Fruit fly (Drosophila melanogaster) whole organism, embryonic: Measurements from ENCODE around the gene H2.0.

ENCODE experiments used
- Abd-B ChIP-seq: fragments of 200-800 bp; sonication (Bioruptor generic); optimal IDR thresholded peaks from 2 replicates; lab custom pipeline; 2018; ENCODE audit warnings: missing biosample characterization, mild to moderate bottlenecking, missing genetic modification characterization, moderate library complexity
- Bgb ChIP-seq: fragments of 200-800 bp; sonication (Bioruptor generic); IDR thresholded peaks from 2 replicates; pipeline ENCODE4 v1.3.6; 2022; ENCODE audit warnings: missing biosample characterization, missing genetic modification characterization; ENCODE audit not compliant: partially characterized antibody
- BtbVII ChIP-seq: fragments of 200-800 bp; sonication (Bioruptor generic); optimal IDR thresholded peaks from 3 replicates; lab custom pipeline; 2017; ENCODE audit warnings: missing biosample characterization, mild to moderate bottlenecking, missing genetic modification characterization
- C15 ChIP-seq: fragments of 200-800 bp; sonication (Bioruptor generic); IDR thresholded peaks from 3 replicates; pipeline ENCODE4 v1.3.6; 2022; ENCODE audit warnings: missing biosample characterization, missing genetic modification characterization
- CG1024 ChIP-seq: fragments of 200-800 bp; sonication (Bioruptor generic); IDR thresholded peaks from 2 replicates; pipeline ENCODE4 v1.3.6; 2022; ENCODE audit warnings: missing biosample characterization, missing genetic modification characterization
- CG10431 ChIP-seq: fragments of 200-800 bp; sonication (Bioruptor generic); optimal IDR thresholded peaks from 3 replicates; lab custom pipeline; 2018; ENCODE audit warnings: missing biosample characterization, mild to moderate bottlenecking, missing genetic modification characterization
- CG10543 ChIP-seq: fragments of 200-800 bp; sonication (Bioruptor generic); optimal IDR thresholded peaks from 3 replicates; lab custom pipeline; 2017; ENCODE audit warnings: missing biosample characterization, mild to moderate bottlenecking, missing genetic modification characterization, moderate library complexity
- CG13424 ChIP-seq: fragments of 200-800 bp; sonication (Bioruptor generic); optimal IDR thresholded peaks from 2 replicates; lab custom pipeline; 2019; ENCODE audit warnings: missing biosample characterization, mild to moderate bottlenecking, missing genetic modification characterization, moderate library complexity
- CG13775 ChIP-seq: fragments of 200-800 bp; sonication (Bioruptor generic); optimal IDR thresholded peaks from 3 replicates; lab custom pipeline; 2017; ENCODE audit warnings: missing biosample characterization, mild to moderate bottlenecking, missing genetic modification characterization
- CG15601 ChIP-seq: fragments of 200-800 bp; sonication (Bioruptor generic); optimal IDR thresholded peaks from 3 replicates; lab custom pipeline; 2019; ENCODE audit warnings: missing biosample characterization, mild to moderate bottlenecking, missing genetic modification characterization, moderate library complexity
- CG1603 ChIP-seq: fragments of 200-800 bp; sonication (Bioruptor generic); optimal IDR thresholded peaks from 2 replicates; lab custom pipeline; 2019; ENCODE audit warnings: missing biosample characterization, mild to moderate bottlenecking, missing genetic modification characterization, moderate library complexity
- CG16815 ChIP-seq: fragments of 200-800 bp; sonication (Bioruptor generic); optimal IDR thresholded peaks from 3 replicates; lab custom pipeline; 2017; ENCODE audit warnings: missing biosample characterization, mild to moderate bottlenecking, missing genetic modification characterization
- CG17829 ChIP-seq: fragments of 200-800 bp; optimal IDR thresholded peaks from 2 replicates; lab custom pipeline; 2019; ENCODE audit warnings: missing biosample characterization, mild to moderate bottlenecking, missing genetic modification characterization, moderate library complexity
- CG2712 ChIP-seq: fragments of 200-800 bp; optimal IDR thresholded peaks from 3 replicates; lab custom pipeline; 2019; ENCODE audit warnings: missing biosample characterization, mild to moderate bottlenecking, missing genetic modification characterization, moderate library complexity
- CG32772 ChIP-seq: fragments of 200-800 bp; sonication (Bioruptor generic); IDR thresholded peaks from 2 replicates; pipeline ENCODE4 v1.3.6; 2022; ENCODE audit warnings: missing biosample characterization, missing genetic modification characterization
- CG3995 ChIP-seq: fragments of 200-800 bp; sonication (Bioruptor generic); optimal IDR thresholded peaks from 3 replicates; lab custom pipeline; 2016; ENCODE audit warnings: missing biosample characterization, missing genetic modification characterization
- CG4820 ChIP-seq: fragments of 200-800 bp; sonication (Bioruptor generic); optimal IDR thresholded peaks from 3 replicates; lab custom pipeline; 2016; ENCODE audit warnings: missing biosample characterization, missing genetic modification characterization
- CG6689 ChIP-seq: fragments of 200-800 bp; sonication (Bioruptor generic); IDR thresholded peaks from 2 replicates; pipeline ENCODE4 v1.3.6; 2022; ENCODE audit warnings: missing biosample characterization, missing genetic modification characterization
- CG6854 ChIP-seq: fragments of 200-800 bp; sonication (Bioruptor generic); optimal IDR thresholded peaks from 3 replicates; lab custom pipeline; 2017; ENCODE audit warnings: missing biosample characterization, mild to moderate bottlenecking, missing genetic modification characterization
- CG7928 ChIP-seq: fragments of 200-800 bp; sonication (Bioruptor generic); optimal IDR thresholded peaks from 2 replicates; lab custom pipeline; 2017; ENCODE audit warnings: missing biosample characterization, mild to moderate bottlenecking, missing genetic modification characterization
- CoRest ChIP-seq: fragments of 200-800 bp; sonication (Bioruptor generic); optimal IDR thresholded peaks from 3 replicates; lab custom pipeline; 2018; ENCODE audit warnings: missing biosample characterization, mild to moderate bottlenecking, missing genetic modification characterization, moderate library complexity
- Drgx ChIP-seq: fragments of 200-800 bp; sonication (Bioruptor generic); IDR thresholded peaks from 2 replicates; pipeline ENCODE4 v1.3.6; 2022; ENCODE audit warnings: missing biosample characterization, missing genetic modification characterization
- Gsc ChIP-seq: fragments of 200-800 bp; sonication (Bioruptor generic); IDR thresholded peaks from 2 replicates; pipeline ENCODE4 v1.3.6; 2022; ENCODE audit warnings: missing biosample characterization, missing genetic modification characterization
- Hr3 ChIP-seq: fragments of 200-800 bp; sonication (Bioruptor generic); optimal IDR thresholded peaks from 3 replicates; lab custom pipeline; 2016; ENCODE audit warnings: missing biosample characterization, missing genetic modification characterization
- Nf-YA ChIP-seq: fragments of 200-800 bp; sonication (Bioruptor generic); IDR thresholded peaks from 2 replicates; pipeline ENCODE4 v1.3.6; 2022; ENCODE audit warnings: missing biosample characterization, missing genetic modification characterization
- Optix ChIP-seq: fragments of 200-800 bp; sonication (Bioruptor generic); IDR thresholded peaks from 3 replicates; pipeline ENCODE4 v1.3.6; 2022; ENCODE audit warnings: missing biosample characterization, missing genetic modification characterization
- Ptx1 ChIP-seq: fragments of 200-800 bp; sonication (Bioruptor generic); IDR thresholded peaks from 2 replicates; pipeline ENCODE4 v1.3.6; 2022; ENCODE audit warnings: missing biosample characterization, missing genetic modification characterization
- Xbp1 ChIP-seq: fragments of 200-800 bp; sonication (Bioruptor generic); optimal IDR thresholded peaks from 3 replicates; lab custom pipeline; 2016; ENCODE audit warnings: missing biosample characterization, mild to moderate bottlenecking, missing genetic modification characterization
- aop ChIP-seq: fragments of 200-800 bp; sonication (Bioruptor generic); IDR thresholded peaks from 2 replicates; pipeline ENCODE4 v1.3.6; 2022; ENCODE audit warnings: missing biosample characterization, missing genetic modification characterization
- ash1 ChIP-seq: fragments of 200-800 bp; sonication (Bioruptor generic); optimal IDR thresholded peaks from 2 replicates; lab custom pipeline; 2018; ENCODE audit warnings: missing biosample characterization, mild to moderate bottlenecking, missing genetic modification characterization
- az2 ChIP-seq: fragments of 200-800 bp; sonication (Bioruptor generic); optimal IDR thresholded peaks from 3 replicates; lab custom pipeline; 2016; ENCODE audit warnings: missing biosample characterization, missing genetic modification characterization
- bab2 ChIP-seq: fragments of 200-800 bp; sonication (Bioruptor generic); optimal IDR thresholded peaks from 2 replicates; lab custom pipeline; 2016; ENCODE audit warnings: missing biosample characterization, missing genetic modification characterization
- ci ChIP-seq: fragments of 200-800 bp; sonication (Bioruptor generic); IDR thresholded peaks from 3 replicates; pipeline ENCODE4 v1.3.6; 2022; ENCODE audit warnings: missing biosample characterization, missing genetic modification characterization
- dati ChIP-seq: fragments of 200-800 bp; sonication (Bioruptor generic); IDR thresholded peaks from 2 replicates; pipeline ENCODE4 v1.3.6; 2022; ENCODE audit warnings: missing biosample characterization, missing genetic modification characterization
- emc ChIP-seq: fragments of 200-800 bp; sonication (Bioruptor generic); optimal IDR thresholded peaks from 2 replicates; lab custom pipeline; 2016; ENCODE audit warnings: missing biosample characterization, missing genetic modification characterization
- esg ChIP-seq: fragments of 200-800 bp; sonication (Bioruptor generic); conservative IDR thresholded peaks from 2 replicates; pipeline ENCODE4 v1.3.6; 2022; ENCODE audit warnings: missing biosample characterization, missing genetic modification characterization
- fd64A ChIP-seq: fragments of 200-800 bp; sonication (Bioruptor generic); optimal IDR thresholded peaks from 3 replicates; lab custom pipeline; 2018; ENCODE audit warnings: missing biosample characterization, mild to moderate bottlenecking, missing genetic modification characterization
- fd96Cb ChIP-seq: fragments of 200-800 bp; sonication (Bioruptor generic); optimal IDR thresholded peaks from 2 replicates; lab custom pipeline; 2018; ENCODE audit warnings: missing biosample characterization, mild to moderate bottlenecking, missing genetic modification characterization, moderate library complexity
- gcm ChIP-seq: fragments of 200-800 bp; sonication (Bioruptor generic); optimal IDR thresholded peaks from 2 replicates; lab custom pipeline; 2019; ENCODE audit warnings: missing biosample characterization, mild to moderate bottlenecking, missing genetic modification characterization, moderate library complexity
- gem ChIP-seq: fragments of 200-800 bp; sonication (Bioruptor generic); optimal IDR thresholded peaks from 2 replicates; lab custom pipeline; 2019; ENCODE audit warnings: missing biosample characterization, mild to moderate bottlenecking, missing genetic modification characterization, moderate library complexity
- gro ChIP-seq: fragments of 200-800 bp; sonication (Bioruptor generic); optimal IDR thresholded peaks from 2 replicates; lab custom pipeline; 2016; ENCODE audit warnings: missing biosample characterization, missing genetic modification characterization
- ham ChIP-seq: fragments of 200-800 bp; sonication (Bioruptor generic); IDR thresholded peaks from 2 replicates; pipeline ENCODE4 v1.3.6; 2022; ENCODE audit warnings: missing biosample characterization, missing genetic modification characterization
- hkb ChIP-seq, 2 experiments: fragments of 200-800 bp in 1 of 2; fragments of >200 bp in 1 of 2; sonication (Bioruptor generic) in 1 of 2; IDR thresholded peaks in 1 of 2; optimal IDR thresholded peaks in 1 of 2; 2 replicates each; pipeline versions ENCODE4 v1.3.6 to Lab custom; 2017 to 2022; ENCODE audit warnings: missing biosample characterization in 1 of 2, missing genetic modification characterization in 1 of 2
- oc ChIP-seq: fragments of 200-800 bp; sonication (Bioruptor generic); optimal IDR thresholded peaks from 2 replicates; lab custom pipeline; 2018; ENCODE audit warnings: missing biosample characterization, mild to moderate bottlenecking, missing genetic modification characterization, moderate library complexity
- tin ChIP-seq: fragments of 200-800 bp; sonication (Bioruptor generic); optimal IDR thresholded peaks from 3 replicates; lab custom pipeline; 2016; ENCODE audit warnings: missing biosample characterization, missing genetic modification characterization
- twi ChIP-seq: fragments of 200-800 bp; optimal IDR thresholded peaks from 2 replicates; lab custom pipeline; 2019; ENCODE audit warnings: missing biosample characterization, mild to moderate bottlenecking, missing genetic modification characterization, moderate library complexity
- z ChIP-seq: fragments of 200-800 bp; sonication (Bioruptor generic); IDR thresholded peaks from 3 replicates; pipeline ENCODE4 v1.3.6; 2022; ENCODE audit warnings: missing biosample characterization, missing genetic modification characterization
- zfh1 ChIP-seq: fragments of 200-800 bp; sonication (Bioruptor generic); IDR thresholded peaks from 3 replicates; pipeline ENCODE4 v1.3.6; 2022; ENCODE audit warnings: missing biosample characterization, missing genetic modification characterization

The H2.0 gene

dm6 chr2L:6019352-6020131, at the start of gene H2.0:
H2.0 (minus strand) TSS chr2L:6019402.
- no peak for TF ChIP-seq CG6854 (GFP tag; lab: Kevin White, UChicago)
- TF ChIP-seq Ptx1 (GFP tag; lab: Robert Waterston, UW): 0 out of 2 replicates have a peak, but pooled peaks have one; percentile 15
- TF ChIP-seq CG1603 (tag; lab: Kevin White, UChicago): peak; percentile 57
- no peak for TF ChIP-seq Gsc (GFP tag; lab: Robert Waterston, UW)
- no peak for TF ChIP-seq CG10431 (GFP tag; lab: Kevin White, UChicago)
- TF ChIP-seq Drgx: peak; percentile 7; the same call in 1 of the 2 replicates
- no peak for TF ChIP-seq bab2 (GFP tag; lab: Kevin White, UChicago)
- peak; percentile 40; the same call in 1 of the 3 replicates for TF ChIP-seq ci
- TF ChIP-seq zfh1 (GFP tag; lab: Robert Waterston, UW): 0 out of 3 replicates have a peak, but pooled peaks have one; percentile 23
- TF ChIP-seq BtbVII (GFP tag; lab: Kevin White, UChicago): no peak
- peak; percentile 8 for TF ChIP-seq Hr3 (GFP tag; lab: Kevin White, UChicago)
- peak; percentile 66 for TF ChIP-seq CG2712
- TF ChIP-seq fd96Cb (tag; lab: Kevin White, UChicago): peak; percentile 38
- TF ChIP-seq CoRest (tag; lab: Kevin White, UChicago): peak; percentile 38
- no peak for TF ChIP-seq CG7928 (GFP tag; lab: Kevin White, UChicago)
- TF ChIP-seq CG1024 (GFP tag; lab: Robert Waterston, UW): 0 out of 2 replicates have a peak, but pooled peaks have one; percentile 17
- TF ChIP-seq z (GFP tag; lab: Robert Waterston, UW): peak; percentile 61; the same call in 1 of the 3 replicates
- TF ChIP-seq Bgb (GFP tag; lab: Robert Waterston, UW): 0 out of 2 replicates have a peak, but pooled peaks have one; percentile 10
- no peak for TF ChIP-seq C15 (GFP tag; lab: Robert Waterston, UW)
- peak; percentile 6 for TF ChIP-seq oc (tag; lab: Kevin White, UChicago)
- no peak for TF ChIP-seq gro (GFP tag; lab: Kevin White, UChicago)
- TF ChIP-seq Nf-YA (GFP tag; lab: Robert Waterston, UW): peak; percentile 59; the same call in 1 of the 2 replicates
- peak; percentile 22 for TF ChIP-seq Xbp1
- peak; percentile 44 for TF ChIP-seq CG16815
- TF ChIP-seq CG6689: peak; percentile 31; the same call in 1 of the 2 replicates
- TF ChIP-seq ham (GFP tag; lab: Robert Waterston, UW): no peak
- TF ChIP-seq Optix (GFP tag; lab: Robert Waterston, UW): 0 out of 3 replicates have a peak, but pooled peaks have one; percentile 16
- peak; percentile 10 for TF ChIP-seq tin (GFP tag; lab: Kevin White, UChicago)
- peak; percentile 27 for TF ChIP-seq az2 (GFP tag; lab: Kevin White, UChicago)
- no peak for TF ChIP-seq dati
- TF ChIP-seq gcm (GFP tag; lab: Kevin White, UChicago): peak; percentile 37
- TF ChIP-seq CG32772: no peak
- TF ChIP-seq CG13775: peak; percentile 25
- no peak for TF ChIP-seq ash1 (GFP tag; lab: Kevin White, UChicago)
- TF ChIP-seq esg: peak; percentile 37; the same call in 1 of the 2 replicates
- no peak for TF ChIP-seq emc (GFP tag; lab: Kevin White, UChicago)
- TF ChIP-seq gem (tag; lab: Kevin White, UChicago): peak; percentile 68
- TF ChIP-seq CG4820: peak; percentile 30
- TF ChIP-seq CG10543: peak; percentile 26
- TF ChIP-seq fd64A (GFP tag; lab: Kevin White, UChicago): peak; percentile 22
- TF ChIP-seq CG3995 (GFP tag; lab: Kevin White, UChicago): no peak
- no peak for TF ChIP-seq hkb (optimal IDR thresholded peaks at IDR 0.05; lab: Kevin White, UChicago)
- TF ChIP-seq hkb (GFP tag; IDR thresholded peaks at IDR 0.05; lab: Robert Waterston, UW): 0 out of 2 replicates have a peak, but pooled peaks have one; percentile 24
- TF ChIP-seq twi (tag; lab: Kevin White, UChicago): peak; percentile 94
- TF ChIP-seq aop (GFP tag; lab: Robert Waterston, UW): peak; percentile 73; the same call in 1 of the 2 replicates
- no peak for TF ChIP-seq Abd-B (GFP tag; lab: Kevin White, UChicago)
- peak; percentile 23 for TF ChIP-seq CG13424 (tag; lab: Kevin White, UChicago)
- TF ChIP-seq CG15601: peak; percentile 36
- TF ChIP-seq CG17829 (tag; lab: Kevin White, UChicago): peak; percentile 52
